Fruit fly (Drosophila melanogaster): ENCODE measurements around the gene nub.

The nub gene

dm6 chr2L:12587325-12587724, at the start of gene nub:
nub (plus strand) TSS chr2L:12587625.
- TF ChIP-seq psq (optimal IDR thresholded peaks at IDR 0.05) (no peak), Dll (optimal IDR thresholded peaks at IDR 0.05) (no peak), CG8478 (optimal IDR thresholded peaks at IDR 0.05) (no peak), EcR (GFP tag; optimal IDR thresholded peaks at IDR 0.05) (no peak)

- no peak for TF ChIP-seq pan (optimal IDR thresholded peaks at IDR 0.05)
- TF ChIP-seq EcR (GFP tag; optimal IDR thresholded peaks at IDR 0.05) = no peak
- TF ChIP-seq psq (optimal IDR thresholded peaks at IDR 0.05) = no peak
- no peak for TF ChIP-seq CG8478 (optimal IDR thresholded peaks at IDR 0.05)
- TF ChIP-seq usp (GFP tag; optimal IDR thresholded peaks at IDR 0.05) = no peak
- TF ChIP-seq Dll (optimal IDR thresholded peaks at IDR 0.05) = no peak
These were observed 48.1 kb upstream of the nub start for dm6 chr2L:12539334-12539733.

dm6 chr2L:12540246-12540645, 47.2 kb upstream of the nub start:
- TF ChIP-seq CG8478 (optimal IDR thresholded peaks at IDR 0.05) (no peak), Dll (optimal IDR thresholded peaks at IDR 0.05) (no peak), EcR (GFP tag; optimal IDR thresholded peaks at IDR 0.05) (no peak), pan (optimal IDR thresholded peaks at IDR 0.05) (no peak), usp (GFP tag; optimal IDR thresholded peaks at IDR 0.05) (no peak), psq (optimal IDR thresholded peaks at IDR 0.05) (no peak)

DNA sequence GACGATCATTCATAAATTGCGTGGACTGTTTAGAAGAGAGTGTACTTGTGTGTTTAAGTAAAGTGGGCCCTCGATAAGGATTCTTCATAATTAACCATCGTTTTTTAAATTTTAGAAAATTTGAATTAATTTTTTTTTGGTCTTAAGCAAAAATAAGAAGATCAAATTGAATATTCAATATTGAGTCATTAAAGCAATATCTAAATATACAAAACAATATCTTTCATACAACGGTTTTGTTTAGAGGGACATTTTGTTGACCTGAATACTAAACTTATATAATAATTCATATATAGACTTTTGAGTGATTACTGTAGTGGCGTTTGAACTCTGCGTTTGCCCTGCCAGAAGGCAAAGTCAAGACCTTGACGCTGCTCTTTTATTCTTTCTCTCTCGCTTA, 45.4 kb upstream of the nub start:
- TF ChIP-seq CG8478 (optimal IDR thresholded peaks at IDR 0.05) = no peak
- no peak for TF ChIP-seq usp (GFP tag; optimal IDR thresholded peaks at IDR 0.05)
- TF ChIP-seq Dll (optimal IDR thresholded peaks at IDR 0.05) = no peak
- no peak for TF ChIP-seq pan (optimal IDR thresholded peaks at IDR 0.05)
- TF ChIP-seq EcR (GFP tag; optimal IDR thresholded peaks at IDR 0.05) = no peak
- no peak for TF ChIP-seq psq (optimal IDR thresholded peaks at IDR 0.05)

dm6 chr2L:12543107-12543615, 44.3 kb upstream of the nub start:
- TF ChIP-seq pan (optimal IDR thresholded peaks at IDR 0.05) = no peak
- no peak for TF ChIP-seq psq (optimal IDR thresholded peaks at IDR 0.05)
- peak; percentile 99 for TF ChIP-seq Dll (optimal IDR thresholded peaks at IDR 0.05)
- TF ChIP-seq usp (GFP tag; optimal IDR thresholded peaks at IDR 0.05) = no peak

- no peak for TF ChIP-seq usp (GFP tag; optimal IDR thresholded peaks at IDR 0.05)
These were observed 43.6 kb upstream of the nub start for dm6 chr2L:12543851-12544250.

DNA sequence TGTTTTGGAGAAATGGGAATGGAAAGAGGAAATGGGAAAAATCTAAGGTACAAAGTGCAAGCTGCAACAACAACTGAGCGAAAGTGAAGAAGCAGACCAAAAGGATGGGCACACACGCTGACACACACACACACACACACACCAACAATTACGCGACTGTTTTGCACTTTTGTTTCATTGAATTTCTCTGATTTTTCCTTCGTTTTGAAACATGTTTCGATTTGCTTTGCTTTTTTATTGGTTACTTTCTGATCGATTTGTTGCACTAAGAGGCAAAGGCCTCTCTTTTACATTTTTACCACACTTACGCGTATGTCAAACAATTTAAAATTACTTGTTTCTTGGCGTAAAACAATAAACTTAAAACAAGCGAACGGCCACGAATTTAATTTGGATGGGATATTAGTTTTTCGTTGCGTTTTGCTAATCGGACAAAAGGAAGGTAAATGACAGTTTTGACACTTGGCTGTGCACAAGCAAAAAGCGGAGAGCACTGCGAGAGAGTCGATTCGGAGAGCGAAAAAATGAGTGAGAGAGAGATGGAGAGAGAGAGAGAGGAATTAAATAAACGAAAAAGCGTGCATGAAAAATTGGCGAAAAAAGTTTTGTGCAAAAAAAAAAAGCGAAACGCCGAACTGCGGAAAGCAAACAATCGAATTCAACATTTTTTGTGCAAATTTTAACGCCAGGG, 41.9 kb upstream of the nub start:
- TF ChIP-seq pan (optimal IDR thresholded peaks at IDR 0.05) (peak; percentile 43), Dll (optimal IDR thresholded peaks at IDR 0.05) (no peak), usp (GFP tag; optimal IDR thresholded peaks at IDR 0.05) (no peak), EcR (GFP tag; optimal IDR thresholded peaks at IDR 0.05) (no peak), CG8478 (optimal IDR thresholded peaks at IDR 0.05) (no peak), psq (optimal IDR thresholded peaks at IDR 0.05) (no peak)

DNA sequence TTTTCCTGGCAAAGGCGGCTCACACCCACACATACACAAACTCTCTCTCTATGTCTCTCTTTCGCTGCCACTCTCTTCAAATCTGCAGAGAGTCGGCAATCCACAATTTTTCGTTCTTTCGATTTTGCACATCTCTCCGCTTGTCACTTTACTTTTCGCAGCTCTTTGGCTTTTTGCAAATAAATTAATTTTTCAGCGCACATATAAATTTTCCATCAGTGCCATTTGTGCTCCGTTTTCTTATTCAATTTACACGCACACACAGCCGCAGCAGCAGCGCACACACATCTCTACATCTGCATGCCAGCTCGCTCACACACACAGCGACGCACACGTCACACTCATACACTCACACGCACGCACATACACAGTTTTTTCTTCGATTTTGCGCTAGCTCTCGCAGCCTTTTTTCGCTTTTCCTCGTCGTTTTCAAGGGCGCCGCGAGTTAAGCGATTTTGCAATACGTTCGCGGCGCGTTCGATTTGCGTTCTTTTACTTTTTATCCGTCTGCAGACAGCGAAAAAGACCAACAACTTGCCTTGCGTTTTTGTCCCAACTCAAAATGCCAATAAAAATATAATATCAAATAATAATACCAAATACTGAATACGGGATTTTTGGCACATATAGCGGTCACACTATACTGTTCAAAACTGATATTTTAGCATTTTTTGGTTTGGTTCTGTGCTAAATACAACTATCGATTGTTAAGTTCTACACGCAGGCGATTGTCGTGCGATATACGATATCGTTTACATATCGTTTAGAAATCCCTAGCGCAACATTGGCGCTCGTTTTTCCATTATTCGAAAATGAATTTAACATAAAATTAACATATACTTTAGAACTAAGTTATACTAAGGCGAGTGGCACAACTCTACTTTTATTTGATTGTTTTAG, 41.1 kb upstream of the nub start, which contains the start of gene bun:
TSS of gene bun (minus strand) at position 569 of the 900 bp plus-strand sequence.
- peak; percentile 94 for TF ChIP-seq Dll (optimal IDR thresholded peaks at IDR 0.05)
- TF ChIP-seq CG8478 (optimal IDR thresholded peaks at IDR 0.05) = peak; percentile 43
- TF ChIP-seq psq (optimal IDR thresholded peaks at IDR 0.05) = no peak

dm6 chr2L:12546966-12547365, 40.5 kb upstream of the nub start:
- TF ChIP-seq psq (optimal IDR thresholded peaks at IDR 0.05) (no peak), Dll (optimal IDR thresholded peaks at IDR 0.05) (no peak), pan (optimal IDR thresholded peaks at IDR 0.05) (no peak), CG8478 (optimal IDR thresholded peaks at IDR 0.05) (no peak), EcR (GFP tag; optimal IDR thresholded peaks at IDR 0.05) (no peak), usp (GFP tag; optimal IDR thresholded peaks at IDR 0.05) (no peak)

- TF ChIP-seq CG8478 (optimal IDR thresholded peaks at IDR 0.05) = no peak
- no peak for TF ChIP-seq pan (optimal IDR thresholded peaks at IDR 0.05)
- TF ChIP-seq Dll (optimal IDR thresholded peaks at IDR 0.05) = no peak
- no peak for TF ChIP-seq EcR (GFP tag; optimal IDR thresholded peaks at IDR 0.05)
- TF ChIP-seq psq (optimal IDR thresholded peaks at IDR 0.05) = no peak
- no peak for TF ChIP-seq usp (GFP tag; optimal IDR thresholded peaks at IDR 0.05)
These were observed 39.1 kb upstream of the nub start for dm6 chr2L:12548355-12548754.

DNA sequence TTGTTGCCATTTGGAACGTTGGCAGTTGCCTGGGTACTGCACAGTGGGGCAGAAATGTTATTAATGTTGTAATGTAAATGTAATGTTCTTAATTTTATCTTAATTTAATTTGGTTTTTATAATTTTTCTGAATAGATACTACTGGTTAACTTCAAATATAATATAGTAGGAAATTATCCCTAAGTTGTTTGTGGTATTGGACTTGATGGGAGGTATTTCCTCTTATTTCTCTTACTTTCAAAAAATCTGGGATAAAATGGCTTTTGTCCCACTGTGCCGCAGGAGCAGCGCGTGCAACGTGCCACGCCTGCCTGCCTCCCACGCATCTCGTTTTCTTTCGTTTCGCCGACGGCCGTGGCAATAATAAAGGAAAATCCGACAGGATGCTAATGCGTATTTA, 38.5 kb upstream of the nub start:
- TF ChIP-seq usp (GFP tag; optimal IDR thresholded peaks at IDR 0.05) (no peak), Dll (optimal IDR thresholded peaks at IDR 0.05) (no peak), CG8478 (optimal IDR thresholded peaks at IDR 0.05) (no peak), psq (optimal IDR thresholded peaks at IDR 0.05) (no peak), pan (optimal IDR thresholded peaks at IDR 0.05) (no peak), EcR (GFP tag; optimal IDR thresholded peaks at IDR 0.05) (no peak)

DNA sequence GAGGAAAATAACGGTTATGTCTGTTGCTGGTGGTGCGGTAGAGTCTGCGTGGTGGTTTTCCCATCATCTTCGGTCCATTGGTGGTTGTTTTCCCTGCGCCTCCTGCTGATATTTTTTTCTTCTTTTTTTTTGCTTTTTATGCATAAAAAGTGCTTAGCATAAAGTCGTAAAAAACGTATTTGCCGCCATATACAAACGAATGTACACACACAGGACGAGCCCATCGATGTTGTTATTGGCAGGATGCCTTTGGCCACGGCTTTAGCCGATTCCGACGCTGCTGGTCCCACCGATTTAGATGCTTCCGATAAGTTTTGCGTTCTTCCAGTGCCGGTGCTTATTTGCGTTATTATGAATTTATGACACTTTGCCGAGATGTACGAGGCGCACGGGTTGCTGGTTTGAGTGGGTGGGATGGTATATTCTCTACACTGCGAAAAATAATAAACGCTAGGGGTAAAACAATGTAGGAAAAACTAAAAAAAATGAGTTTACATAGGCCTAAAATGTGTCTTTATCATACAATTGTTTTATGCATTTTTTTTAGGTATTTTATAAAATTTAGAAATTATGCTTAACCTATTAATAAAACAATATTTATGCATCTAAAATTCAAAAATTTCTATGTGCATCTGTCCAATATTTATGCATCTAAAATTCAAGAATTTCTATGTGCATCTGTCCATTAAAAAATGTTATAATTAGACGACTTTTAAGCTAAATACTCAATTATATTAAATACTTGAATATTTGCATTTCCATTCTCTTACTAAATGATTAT, 20.3 kb upstream of the nub start:
- no peak for TF ChIP-seq psq (optimal IDR thresholded peaks at IDR 0.05)
- no peak for TF ChIP-seq Dll (optimal IDR thresholded peaks at IDR 0.05)
- TF ChIP-seq CG8478 (optimal IDR thresholded peaks at IDR 0.05) = no peak
- no peak for TF ChIP-seq usp (GFP tag; optimal IDR thresholded peaks at IDR 0.05)
- TF ChIP-seq pan (optimal IDR thresholded peaks at IDR 0.05) = no peak
- TF ChIP-seq EcR (GFP tag; optimal IDR thresholded peaks at IDR 0.05) = no peak
